Worm (Caenorhabditis elegans) whole organism, L4 larva: ENCODE results near the gene gck-4.

ENCODE experiments used
- D1046.2 ChIP-seq: fragments of 200-800 bp; sonication (Bioruptor generic); IDR thresholded peaks from 2 replicates; pipeline ENCODE4 v1.3.6; 2022; ENCODE audit warnings: missing genetic modification characterization, missing compliant biosample characterization
- F49E8.2 ChIP-seq: sonication (generic microtip); optimal IDR thresholded peaks from 2 replicates; lab custom pipeline; 2016; ENCODE audit warnings: missing compliant biosample characterization, mild to moderate bottlenecking, missing genetic modification characterization, borderline replicate concordance
- T20F7.1 ChIP-seq: fragments of 200-800 bp; sonication (Bioruptor generic); optimal IDR thresholded peaks from 2 replicates; lab custom pipeline; 2018; ENCODE audit warnings: mild to moderate bottlenecking, missing genetic modification characterization, missing compliant biosample characterization
- T26A8.4 ChIP-seq: fragments of 200-800 bp; sonication (Bioruptor generic); IDR thresholded peaks from 2 replicates; pipeline ENCODE4 v1.3.6; 2022; ENCODE audit warnings: missing genetic modification characterization, missing compliant biosample characterization
- Y48G9A.11 ChIP-seq: fragments of 200-800 bp; sonication (Bioruptor generic); IDR thresholded peaks from 2 replicates; pipeline ENCODE4 v1.3.6; 2022; ENCODE audit warnings: missing genetic modification reagents, missing genetic modification characterization, missing compliant biosample characterization
- Y75B8A.6 ChIP-seq: fragments of 200-800 bp; sonication (Bioruptor generic); IDR thresholded peaks from 2 replicates; pipeline ENCODE4 v1.3.6; 2022; ENCODE audit warnings: missing genetic modification reagents, missing genetic modification characterization, missing compliant biosample characterization
- ZK546.5 ChIP-seq, 2 experiments: sonication (generic microtip); optimal IDR thresholded peaks; 2 replicates each; lab custom pipeline; 2017; ENCODE audit warnings: missing biosample characterization in 2 of 2, missing genetic modification characterization in 2 of 2
- aly-2 ChIP-seq: sonication (generic microtip); optimal IDR thresholded peaks from 2 replicates; lab custom pipeline; 2018; ENCODE audit warnings: missing biosample characterization, missing genetic modification characterization
- ceh-28 ChIP-seq: fragments of 150-350 bp; optimal IDR thresholded peaks from 2 replicates; lab custom pipeline; 2014; ENCODE audit warnings: missing biosample characterization, missing genetic modification reagents, missing genetic modification characterization
- ceh-62 ChIP-seq: sonication (generic microtip); optimal IDR thresholded peaks from 2 replicates; lab custom pipeline; 2017; ENCODE audit warnings: missing biosample characterization, missing genetic modification characterization
- ctbp-1 ChIP-seq: fragments of 200-800 bp; sonication (Bioruptor generic); IDR thresholded peaks from 2 replicates; pipeline ENCODE4 v1.3.6; 2022; ENCODE audit warnings: missing genetic modification reagents, missing genetic modification characterization, missing compliant biosample characterization
- daf-16 ChIP-seq, 3 experiments: sonication (generic microtip); optimal IDR thresholded peaks; 2 replicates each; lab custom pipeline; 2016 to 2017; ENCODE audit warnings: missing genetic modification characterization in 3 of 3, missing genetic modification reagents in 3 of 3, mild to moderate bottlenecking in 2 of 3, missing compliant biosample characterization in 2 of 3, missing biosample characterization in 1 of 3, moderate library complexity in 1 of 3
- daf-19 ChIP-seq: fragments of 200-800 bp; sonication (Bioruptor generic); conservative IDR thresholded peaks from 2 replicates; pipeline ENCODE4 v1.3.6; 2022; ENCODE audit warnings: missing genetic modification characterization, missing compliant biosample characterization
- daf-8 ChIP-seq: fragments of 200-800 bp; sonication (Bioruptor generic); IDR thresholded peaks from 2 replicates; pipeline ENCODE4 v1.3.6; 2022; ENCODE audit warnings: missing genetic modification characterization, missing compliant biosample characterization
- dmd-6 ChIP-seq: fragments of 200-800 bp; sonication (Bioruptor generic); IDR thresholded peaks from 2 replicates; pipeline ENCODE4 v1.3.6; 2022; ENCODE audit warnings: missing genetic modification reagents, missing genetic modification characterization, missing compliant biosample characterization
- dmd-9 ChIP-seq: fragments of 200-800 bp; sonication (Bioruptor generic); IDR thresholded peaks from 2 replicates; pipeline ENCODE4 v1.3.6; 2022; ENCODE audit warnings: missing genetic modification reagents, missing genetic modification characterization, missing compliant biosample characterization
- duxl-1 ChIP-seq: sonication (generic microtip); optimal IDR thresholded peaks from 2 replicates; lab custom pipeline; 2016; ENCODE audit warnings: mild to moderate bottlenecking, missing genetic modification characterization, moderate library complexity, missing compliant biosample characterization; ENCODE audit not compliant: poor library complexity
- dve-1 ChIP-seq: sonication (generic microtip); optimal IDR thresholded peaks from 2 replicates; lab custom pipeline; 2017; ENCODE audit warnings: antibody characterized with exemption, mild to moderate bottlenecking, missing genetic modification characterization, missing compliant biosample characterization; ENCODE audit not compliant: insufficient read depth
- gei-8 ChIP-seq: fragments of 200-800 bp; sonication (Bioruptor generic); optimal IDR thresholded peaks from 2 replicates; lab custom pipeline; 2018; ENCODE audit warnings: mild to moderate bottlenecking, missing genetic modification characterization, missing compliant biosample characterization
- hlh-11 ChIP-seq: fragments of 200-800 bp; sonication (Bioruptor generic); optimal IDR thresholded peaks from 2 replicates; lab custom pipeline; 2018; ENCODE audit warnings: mild to moderate bottlenecking, missing genetic modification characterization, missing compliant biosample characterization
- hlh-30 ChIP-seq: sonication (generic microtip); optimal IDR thresholded peaks from 2 replicates; lab custom pipeline; 2017; ENCODE audit warnings: antibody characterized with exemption, mild to moderate bottlenecking, missing genetic modification characterization, missing compliant biosample characterization; ENCODE audit not compliant: insufficient read depth
- hmg-1.1 ChIP-seq: fragments of 200-800 bp; sonication (Bioruptor generic); IDR thresholded peaks from 2 replicates; pipeline ENCODE4 v1.3.6; 2022; ENCODE audit warnings: missing genetic modification reagents, missing genetic modification characterization, missing compliant biosample characterization
- lim-7 ChIP-seq: fragments of 200-800 bp; sonication (Bioruptor generic); IDR thresholded peaks from 2 replicates; pipeline ENCODE4 v1.3.6; 2022; ENCODE audit warnings: missing genetic modification characterization, missing compliant biosample characterization
- lin-1 ChIP-seq: fragments of 200-800 bp; sonication (Bioruptor generic); IDR thresholded peaks from 2 replicates; pipeline ENCODE4 v1.3.6; 2022; ENCODE audit warnings: missing genetic modification reagents, missing genetic modification characterization, missing compliant biosample characterization
- lin-13 ChIP-seq: fragments of 150-350 bp; optimal IDR thresholded peaks from 2 replicates; lab custom pipeline; 2014; ENCODE audit warnings: missing biosample characterization, missing genetic modification reagents, missing genetic modification characterization
- lin-38 ChIP-seq: fragments of 200-800 bp; sonication (Bioruptor generic); IDR thresholded peaks from 2 replicates; pipeline ENCODE4 v1.3.6; 2022; ENCODE audit warnings: missing genetic modification reagents, missing genetic modification characterization, missing compliant biosample characterization
- lir-3 ChIP-seq: sonication (generic microtip); optimal IDR thresholded peaks from 2 replicates; lab custom pipeline; 2016; ENCODE audit warnings: mild to moderate bottlenecking, missing genetic modification characterization, missing compliant biosample characterization
- madf-9 ChIP-seq: fragments of 200-800 bp; sonication (Bioruptor generic); conservative IDR thresholded peaks from 2 replicates; pipeline ENCODE4 v1.3.6; 2022; ENCODE audit warnings: missing genetic modification reagents, missing genetic modification characterization, missing compliant biosample characterization
- mep-1 ChIP-seq: fragments of 150-350 bp; sonication (generic microtip); optimal IDR thresholded peaks from 3 replicates; lab custom pipeline; 2014; ENCODE audit warnings: missing biosample characterization, missing genetic modification characterization
- mes-2 ChIP-seq: sonication (generic microtip); optimal IDR thresholded peaks from 2 replicates; lab custom pipeline; 2016; ENCODE audit warnings: missing genotype, mild to moderate bottlenecking, missing genetic modification characterization, missing compliant biosample characterization; ENCODE audit not compliant: poor library complexity, severe bottlenecking
- mxl-3 ChIP-seq: fragments of 200-800 bp; sonication (Bioruptor generic); optimal IDR thresholded peaks from 2 replicates; lab custom pipeline; 2018; ENCODE audit warnings: mild to moderate bottlenecking, missing genetic modification characterization, missing compliant biosample characterization
- nhr-10 ChIP-seq: fragments of 150-350 bp; optimal IDR thresholded peaks from 2 replicates; lab custom pipeline; 2014; ENCODE audit warnings: missing biosample characterization, missing genetic modification characterization
- nhr-28 ChIP-seq: fragments of 150-350 bp; optimal IDR thresholded peaks from 2 replicates; lab custom pipeline; 2014; ENCODE audit warnings: missing biosample characterization, missing genetic modification characterization
- nhr-41 ChIP-seq: fragments of 200-800 bp; sonication (Bioruptor generic); IDR thresholded peaks from 2 replicates; pipeline ENCODE4 v1.3.6; 2022; ENCODE audit warnings: missing genetic modification reagents, missing genetic modification characterization, missing compliant biosample characterization
- nhr-42 ChIP-seq: fragments of 200-800 bp; sonication (Bioruptor generic); IDR thresholded peaks from 2 replicates; pipeline ENCODE4 v1.3.6; 2022; ENCODE audit warnings: missing genetic modification characterization, missing compliant biosample characterization
- pha-4 ChIP-seq, 2 experiments: fragments of 150-350 bp in 1 of 2; fragments of 200-800 bp in 1 of 2; sonication (Bioruptor generic) in 1 of 2; IDR thresholded peaks in 1 of 2; optimal IDR thresholded peaks in 1 of 2; 2 replicates each; pipeline versions ENCODE4 v1.3.6 to Lab custom; 2014 to 2022; ENCODE audit warnings: missing genetic modification characterization in 2 of 2, missing genetic modification reagents in 2 of 2, missing biosample characterization in 1 of 2, missing compliant biosample characterization in 1 of 2
- rbr-2 ChIP-seq: sonication (generic microtip); optimal IDR thresholded peaks from 2 replicates; lab custom pipeline; 2016; ENCODE audit warnings: missing genotype, missing genetic modification characterization, missing compliant biosample characterization
- saeg-2 ChIP-seq: fragments of 200-800 bp; sonication (Bioruptor generic); IDR thresholded peaks from 2 replicates; pipeline ENCODE4 v1.3.6; 2022; ENCODE audit warnings: missing genetic modification reagents, missing genetic modification characterization, missing compliant biosample characterization
- sdz-12 ChIP-seq: fragments of 200-800 bp; sonication (Bioruptor generic); optimal IDR thresholded peaks from 2 replicates; lab custom pipeline; 2018; ENCODE audit warnings: mild to moderate bottlenecking, missing genetic modification characterization, missing compliant biosample characterization
- snpc-1.2 ChIP-seq: fragments of 200-800 bp; sonication (Bioruptor generic); IDR thresholded peaks from 2 replicates; pipeline ENCODE4 v1.3.6; 2022; ENCODE audit warnings: missing genetic modification reagents, missing genetic modification characterization, missing compliant biosample characterization
- snpc-4 ChIP-seq: fragments of 150-350 bp; optimal IDR thresholded peaks from 2 replicates; lab custom pipeline; 2014; ENCODE audit warnings: missing biosample characterization, missing genetic modification characterization
- tag-97 ChIP-seq: fragments of 200-800 bp; sonication (Bioruptor generic); IDR thresholded peaks from 2 replicates; pipeline ENCODE4 v1.3.6; 2022; ENCODE audit warnings: missing genetic modification characterization, missing compliant biosample characterization
- vab-7 ChIP-seq: fragments of 200-800 bp; sonication (Bioruptor generic); IDR thresholded peaks from 2 replicates; pipeline ENCODE4 v1.3.6; 2022; ENCODE audit warnings: missing genetic modification reagents, missing genetic modification characterization, missing compliant biosample characterization
- zfp-3 ChIP-seq: fragments of 200-800 bp; sonication (Bioruptor generic); conservative IDR thresholded peaks from 2 replicates; pipeline ENCODE4 v1.3.6; 2022; ENCODE audit warnings: missing genetic modification reagents, missing genetic modification characterization, missing compliant biosample characterization
- zip-11 ChIP-seq: fragments of 200-800 bp; sonication (Bioruptor generic); IDR thresholded peaks from 2 replicates; pipeline ENCODE4 v1.3.6; 2022; ENCODE audit warnings: missing genetic modification characterization, missing compliant biosample characterization
- ztf-7 ChIP-seq: fragments of 150-350 bp; optimal IDR thresholded peaks from 2 replicates; lab custom pipeline; 2014; ENCODE audit warnings: missing biosample characterization, missing genetic modification characterization

Gene gck-4

DNA sequence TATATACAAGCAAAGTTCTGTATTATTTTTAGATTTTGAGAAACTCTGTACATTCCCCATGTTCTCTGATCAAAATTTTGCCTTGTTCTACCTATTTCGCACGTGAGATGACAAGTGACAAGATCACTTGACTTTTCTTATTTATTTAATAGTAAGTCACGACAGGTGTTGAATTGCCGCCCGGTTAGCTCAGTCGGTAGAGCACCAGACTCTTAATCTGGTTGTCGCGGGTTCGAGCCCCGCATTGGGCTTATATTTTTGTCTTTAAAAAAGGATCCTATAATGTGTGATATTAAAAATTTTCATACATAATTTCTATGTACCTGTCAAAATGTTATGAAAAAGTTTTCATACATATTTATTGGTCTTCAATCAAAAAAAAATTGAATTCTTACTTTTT lies 37.7 kb downstream of the gck-4 start (continued):
- TF ChIP-seq nhr-28 (tag; lab: Kevin White, UChicago) (no peak), gei-8 (peak; percentile 42), zfp-3 (no peak), pha-4 (GFP tag; IDR thresholded peaks at IDR 0.05; lab: Robert Waterston, UW) (peak; percentile 75; the same call in 1 of the 2 replicates), pha-4 (tag; optimal IDR thresholded peaks at IDR 0.05; lab: Kevin White, UChicago) (no peak), daf-8 (no peak), ceh-62 (tag; lab: Kevin White, UChicago) (no peak), nhr-10 (no peak), tag-97 (GFP tag; lab: Robert Waterston, UW) (no peak), aly-2 (no peak), T26A8.4 (peak; percentile 64), sdz-12 (no peak), mep-1 (tag; lab: Kevin White, UChicago) (no peak), daf-19 (GFP tag; lab: Robert Waterston, UW) (0 out of 2 replicates have a peak, but pooled peaks have one; percentile 45), Y48G9A.11 (GFP tag; lab: Robert Waterston, UW) (no peak), rbr-2 (no peak), vab-7 (GFP tag; lab: Robert Waterston, UW) (peak; percentile 67; the same call in 1 of the 2 replicates)

DNA sequence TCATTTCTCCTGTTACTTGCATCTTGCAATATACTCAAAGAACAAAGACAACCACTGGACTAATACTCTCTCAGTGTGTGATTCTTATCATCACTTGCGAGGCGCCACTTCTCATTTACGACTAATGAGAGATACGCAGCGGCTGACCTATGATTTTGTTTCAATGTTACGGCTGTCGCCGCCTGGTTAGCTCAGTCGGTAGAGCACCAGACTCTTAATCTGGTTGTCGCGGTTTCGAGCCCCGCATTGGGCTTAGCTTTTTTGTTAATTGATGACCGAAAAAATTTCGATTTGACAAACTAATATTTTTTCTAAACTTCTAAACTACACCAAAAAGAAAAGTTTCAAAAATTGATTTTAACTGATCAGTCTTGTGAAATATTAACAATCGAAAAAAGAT lies 39.3 kb downstream of the gck-4 start:
- 0 out of 2 replicates have a peak, but pooled peaks have one; percentile 29 for TF ChIP-seq D1046.2
- no peak for TF ChIP-seq zip-11 (GFP tag; lab: Robert Waterston, UW)
- no peak for TF ChIP-seq nhr-10
- TF ChIP-seq madf-9 (GFP tag; lab: Robert Waterston, UW) = peak; percentile 46; the same call in 1 of the 2 replicates
- no peak for TF ChIP-seq ceh-28 (tag; lab: Kevin White, UChicago)
- peak; percentile 11 to 58 for TF ChIP-seq daf-16 (GFP tag; optimal IDR thresholded peaks at IDR 0.05; lab: Kevin White, UChicago)
- TF ChIP-seq daf-16 (tag; optimal IDR thresholded peaks at IDR 0.05; lab: Kevin White, UChicago) = peak; percentile 73
- 0 out of 2 replicates have a peak, but pooled peaks have one; percentile 40 for TF ChIP-seq lim-7 (GFP tag; lab: Robert Waterston, UW)
- 0 out of 2 replicates have a peak, but pooled peaks have one; percentile 40 for TF ChIP-seq nhr-42 (GFP tag; lab: Robert Waterston, UW)
- no peak for TF ChIP-seq F49E8.2
- peak; percentile 58 for TF ChIP-seq snpc-1.2 (GFP tag; lab: Robert Waterston, UW)
- 0 out of 2 replicates have a peak, but pooled peaks have one; percentile 10 for TF ChIP-seq ctbp-1 (GFP tag; lab: Robert Waterston, UW)
- peak; percentile 36 for TF ChIP-seq hlh-30 (tag; lab: Kevin White, UChicago)
- TF ChIP-seq zfp-3 = 0 out of 2 replicates have a peak, but pooled peaks have one; percentile 70
- 0 out of 2 replicates have a peak, but pooled peaks have one; percentile 19 for TF ChIP-seq lin-1 (GFP tag; lab: Robert Waterston, UW)
- TF ChIP-seq snpc-4 = no peak
- TF ChIP-seq dve-1 = peak; percentile 31
- peak; percentile 44; the same call in 1 of the 2 replicates for TF ChIP-seq dmd-6 (GFP tag; lab: Robert Waterston, UW)
- TF ChIP-seq lin-13 (GFP tag; lab: Kevin White, UChicago) = no peak
- 0 out of 2 replicates have a peak, but pooled peaks have one; percentile 65 for TF ChIP-seq nhr-41 (GFP tag; lab: Robert Waterston, UW)
- 0 out of 2 replicates have a peak, but pooled peaks have one; percentile 23 for TF ChIP-seq Y75B8A.6 (GFP tag; lab: Robert Waterston, UW)
- TF ChIP-seq ztf-7 (tag; lab: Kevin White, UChicago) = peak; percentile 38
- TF ChIP-seq daf-19 (GFP tag; lab: Robert Waterston, UW) = 0 out of 2 replicates have a peak, but pooled peaks have one; percentile 47
- no peak for TF ChIP-seq mes-2 (tag; lab: Kevin White, UChicago)
- 0 out of 2 replicates have a peak, but pooled peaks have one; percentile 15 for TF ChIP-seq dmd-9
- no peak for TF ChIP-seq ZK546.5 (tag; optimal IDR thresholded peaks at IDR 0.05; lab: Kevin White, UChicago)
- TF ChIP-seq hlh-11 (tag; lab: Kevin White, UChicago) = peak; percentile 46
- peak; percentile 3 for TF ChIP-seq duxl-1 (tag; lab: Kevin White, UChicago)
- peak; percentile 73; the same call in 1 of the 2 replicates for TF ChIP-seq pha-4 (GFP tag; IDR thresholded peaks at IDR 0.05; lab: Robert Waterston, UW)
- TF ChIP-seq pha-4 (tag; optimal IDR thresholded peaks at IDR 0.05; lab: Kevin White, UChicago) = no peak
- TF ChIP-seq hmg-1.1 = peak; percentile 50; the same call in 1 of the 2 replicates
- TF ChIP-seq saeg-2 (GFP tag; lab: Robert Waterston, UW) = 0 out of 2 replicates have a peak, but pooled peaks have one; percentile 48
- no peak for TF ChIP-seq mxl-3 (GFP tag; lab: Kevin White, UChicago)
- no peak for TF ChIP-seq T20F7.1 (GFP tag; lab: Kevin White, UChicago)
- TF ChIP-seq lir-3 (tag; lab: Kevin White, UChicago) = no peak
- peak; percentile 53 for TF ChIP-seq lin-38
- peak; percentile 57; the same call in 1 of the 2 replicates for TF ChIP-seq vab-7 (GFP tag; lab: Robert Waterston, UW)
